Worm (Caenorhabditis elegans): ENCODE data around the gene Y75B8A.37.
A peak's percentile ranks its signal among the peaks of the same experiment; 100 is the strongest.

Y75B8A.37 gene

ce11 chrIII:12273598-12274090 is 41.6 kb upstream of the Y75B8A.37 start, which contains the start of the genes Y75B8A.24 and Y75B8A.25 (continued):
- no peak for TF ChIP-seq ets-5 (GFP tag; IDR thresholded peaks at IDR 0.05)
- TF ChIP-seq ztf-4 (tag; optimal IDR thresholded peaks at IDR 0.05) = no peak
- peak in 1 of 2 experiments; percentile 95 for TF ChIP-seq ztf-11 (tag; optimal IDR thresholded peaks at IDR 0.05)
- no peak for TF ChIP-seq lir-3 (tag; optimal IDR thresholded peaks at IDR 0.05; ENCODE audit: poor library complexity)
- TF ChIP-seq xbp-1 (tag; optimal IDR thresholded peaks at IDR 0.05) = peak; percentile 88
- TF ChIP-seq aly-2 (tag; optimal IDR thresholded peaks at IDR 0.05) = peak; percentile 81
- peak; percentile 97 for TF ChIP-seq fkh-4 (tag; optimal IDR thresholded peaks at IDR 0.05; ENCODE audit: borderline replicate concordance)
- TF ChIP-seq grh-1 (GFP tag; IDR thresholded peaks at IDR 0.05) = peak; percentile 87
- peak; percentile 81 for TF ChIP-seq unc-98 (GFP tag; IDR thresholded peaks at IDR 0.05)
- peak; percentile 69 for TF ChIP-seq elt-2 (tag; optimal IDR thresholded peaks at IDR 0.05)
- peak; percentile 86 for TF ChIP-seq nhr-19 (GFP tag; conservative IDR thresholded peaks at IDR 0.05)
- peak; percentile 36 for TF ChIP-seq hlh-4 (tag; optimal IDR thresholded peaks at IDR 0.05)
- TF ChIP-seq dpl-1 (GFP tag; optimal IDR thresholded peaks at IDR 0.05) = peak; percentile 76 to 84 (median 83)
- TF ChIP-seq mef-2 (tag; optimal IDR thresholded peaks at IDR 0.05) = no peak
- TF ChIP-seq ces-1 (GFP tag; optimal IDR thresholded peaks at IDR 0.05) = no peak
- no peak for TF ChIP-seq unc-130 (tag; optimal IDR thresholded peaks at IDR 0.05)
- TF ChIP-seq mep-1 (tag; optimal IDR thresholded peaks at IDR 0.05) = peak; percentile 87
- TF ChIP-seq ceh-88 (GFP tag; IDR thresholded peaks at IDR 0.05) = peak; percentile 38; the same call in 1 of the 2 replicates
- TF ChIP-seq ceh-8 (GFP tag; optimal IDR thresholded peaks at IDR 0.05) = peak; percentile 43
- TF ChIP-seq pag-3 (tag; optimal IDR thresholded peaks at IDR 0.05; ENCODE audit: borderline replicate concordance, insufficient read depth) = no peak
- peak; percentile 65 for TF ChIP-seq efl-3 (GFP tag; optimal IDR thresholded peaks at IDR 0.05)
- no peak for TF ChIP-seq pqm-1 (tag; optimal IDR thresholded peaks at IDR 0.05)
- peak; percentile 95 for TF ChIP-seq nhr-90 (tag; optimal IDR thresholded peaks at IDR 0.05; ENCODE audit: poor library complexity)
- TF ChIP-seq nhr-20 (tag; optimal IDR thresholded peaks at IDR 0.05) = peak; percentile 84
- TF ChIP-seq ceh-90 (tag; optimal IDR thresholded peaks at IDR 0.05) = peak; percentile 95
- TF ChIP-seq C04F5.9 (tag; optimal IDR thresholded peaks at IDR 0.05) = peak; percentile 89
- peak; percentile 81 for TF ChIP-seq isw-1 (GFP tag; IDR thresholded peaks at IDR 0.05)
- TF ChIP-seq lin-39 (tag; optimal IDR thresholded peaks at IDR 0.05) = peak; percentile 78
- peak; percentile 26 for TF ChIP-seq fos-1 (tag; optimal IDR thresholded peaks at IDR 0.05)
- peak; percentile 85 for TF ChIP-seq pax-3 (tag; optimal IDR thresholded peaks at IDR 0.05)
- peak; percentile 27 for TF ChIP-seq nhr-77 (tag; optimal IDR thresholded peaks at IDR 0.05)
- TF ChIP-seq lin-13 (GFP tag; optimal IDR thresholded peaks at IDR 0.05) = peak; percentile 46
- peak in 1 of 6 experiments; percentile 55 for TF ChIP-seq elt-3 (tag; optimal IDR thresholded peaks at IDR 0.05)

- peak in 1 of 2 experiments; percentile 92 for TF ChIP-seq efl-1 (optimal IDR thresholded peaks at IDR 0.05)
- TF ChIP-seq efl-1 (GFP tag; optimal IDR thresholded peaks at IDR 0.05 in 1 of 2) = peak; percentile 88 to 99
- no peak for TF ChIP-seq pag-3 (tag; optimal IDR thresholded peaks at IDR 0.05; ENCODE audit: borderline replicate concordance, insufficient read depth)
- TF ChIP-seq nhr-19 (GFP tag; conservative IDR thresholded peaks at IDR 0.05) = peak; percentile 22; the same call in 1 of the 2 replicates
- TF ChIP-seq sptf-1 (tag; optimal IDR thresholded peaks at IDR 0.05) = no peak
- TF ChIP-seq dpl-1 (GFP tag; optimal IDR thresholded peaks at IDR 0.05) = peak; percentile 82 to 87 (median 87)
- peak; percentile 2 for TF ChIP-seq irx-1 (tag; optimal IDR thresholded peaks at IDR 0.05)
- no peak for TF ChIP-seq fkh-10 (GFP tag; optimal IDR thresholded peaks at IDR 0.05)
- peak; percentile 36 for TF ChIP-seq snu-23 (GFP tag; optimal IDR thresholded peaks at IDR 0.05)
- TF ChIP-seq ceh-63 (GFP tag; optimal IDR thresholded peaks at IDR 0.05) = no peak
- TF ChIP-seq ceh-82 (tag; optimal IDR thresholded peaks at IDR 0.05) = peak in 1 of 3 experiments; percentile 7
- TF ChIP-seq nhr-28 (tag; optimal IDR thresholded peaks at IDR 0.05) = no peak
- TF ChIP-seq tbx-2 (tag; optimal IDR thresholded peaks at IDR 0.05) = peak; percentile 18
- no peak for TF ChIP-seq pax-3 (tag; optimal IDR thresholded peaks at IDR 0.05)
- peak; percentile 17; the same call in 1 of the 2 replicates for TF ChIP-seq isw-1 (GFP tag; IDR thresholded peaks at IDR 0.05)
- peak; percentile 40 for TF ChIP-seq skn-1 (tag; optimal IDR thresholded peaks at IDR 0.05)
- peak; percentile 11 for TF ChIP-seq ceh-90 (tag; optimal IDR thresholded peaks at IDR 0.05)
- no peak for TF ChIP-seq nhr-20 (tag; optimal IDR thresholded peaks at IDR 0.05)
- TF ChIP-seq lin-35 (GFP tag; optimal IDR thresholded peaks at IDR 0.05) = peak; percentile 87 to 92
- no peak for TF ChIP-seq C34B4.2 (tag; optimal IDR thresholded peaks at IDR 0.05)
- TF ChIP-seq dsc-1 (tag; optimal IDR thresholded peaks at IDR 0.05) = peak; percentile 24
- TF ChIP-seq lsy-2 (tag; optimal IDR thresholded peaks at IDR 0.05) = peak; percentile 23 to 45
These were observed 36.5 kb upstream of the Y75B8A.37 start for ce11 chrIII:12278766-12279165.

Measured in whole organism, L1 larva.